Worm (Caenorhabditis elegans) whole organism, young adult: ENCODE data around the gene sdf-9.

Source experiments
- B0035.1 ChIP-seq: sonication (generic microtip); optimal IDR thresholded peaks from 2 replicates; lab custom pipeline; 2016; ENCODE audit warnings: missing genetic modification characterization, mild to moderate bottlenecking, missing compliant biosample characterization, missing genotype, missing genetic modification reagents
- aptf-3 ChIP-seq: fragments of 200-800 bp; sonication (Bioruptor generic); IDR thresholded peaks from 2 replicates; pipeline ENCODE4 v1.3.6; 2022; ENCODE audit warnings: missing genetic modification characterization, missing compliant biosample characterization
- atf-7 ChIP-seq: sonication (generic microtip); optimal IDR thresholded peaks from 2 replicates; lab custom pipeline; 2017; ENCODE audit warnings: mild to moderate bottlenecking, missing genetic modification characterization, missing compliant biosample characterization
- cebp-1 ChIP-seq, 2 experiments: fragments of 200-800 bp in 1 of 2; sonication (Bioruptor generic) in 1 of 2; sonication (generic microtip) in 1 of 2; IDR thresholded peaks in 1 of 2; optimal IDR thresholded peaks in 1 of 2; 2 replicates each; pipeline versions ENCODE4 v1.3.6 to Lab custom; 2017 to 2022; ENCODE audit warnings: missing compliant biosample characterization in 2 of 2, missing genetic modification characterization in 2 of 2, mild to moderate bottlenecking in 1 of 2, missing genetic modification reagents in 1 of 2, moderate library complexity in 1 of 2
- hrde-1 ChIP-seq: sonication (generic microtip); optimal IDR thresholded peaks from 2 replicates; lab custom pipeline; 2016; ENCODE audit warnings: missing genetic modification characterization, mild to moderate bottlenecking, missing compliant biosample characterization, moderate library complexity, missing genotype, missing genetic modification reagents, borderline replicate concordance
- lsl-1 ChIP-seq: fragments of 200-800 bp; sonication (Bioruptor generic); optimal IDR thresholded peaks from 2 replicates; lab custom pipeline; 2018; ENCODE audit warnings: mild to moderate bottlenecking, missing genetic modification characterization, moderate library complexity, missing compliant biosample characterization
- sdz-38 ChIP-seq: sonication (generic microtip); optimal IDR thresholded peaks from 2 replicates; lab custom pipeline; 2016; ENCODE audit warnings: missing genotype, missing genetic modification characterization, missing compliant biosample characterization
- sea-2 ChIP-seq: fragments of 200-800 bp; sonication (Bioruptor generic); IDR thresholded peaks from 2 replicates; pipeline ENCODE4 v1.3.6; 2022; ENCODE audit warnings: missing genetic modification characterization, missing compliant biosample characterization
- unc-62 ChIP-seq: fragments of 150-350 bp; optimal IDR thresholded peaks from 2 replicates; lab custom pipeline; 2014; ENCODE audit warnings: missing biosample characterization, missing genetic modification reagents, missing genetic modification characterization
- zfh-2 ChIP-seq: fragments of 200-800 bp; sonication (Bioruptor generic); conservative IDR thresholded peaks from 2 replicates; pipeline ENCODE4 v1.3.6; 2022; ENCODE audit warnings: missing genetic modification reagents, missing genetic modification characterization, missing compliant biosample characterization

ce11 chrV:20830409-20830808, 32.4 kb downstream of the sdf-9 start:
- TF ChIP-seq B0035.1 (tag; lab: Kevin White, UChicago) (no peak), sdz-38 (no peak), unc-62 (no peak), sea-2 (GFP tag; lab: Robert Waterston, UW) (no peak), atf-7 (tag; lab: Kevin White, UChicago) (no peak), zfh-2 (GFP tag; lab: Robert Waterston, UW) (no peak), aptf-3 (GFP tag; lab: Robert Waterston, UW) (no peak), hrde-1 (tag; lab: Kevin White, UChicago) (no peak), lsl-1 (GFP tag; lab: Kevin White, UChicago) (no peak), cebp-1 (GFP tag; IDR thresholded peaks at IDR 0.05; lab: Robert Waterston, UW) (no peak), cebp-1 (tag; optimal IDR thresholded peaks at IDR 0.05; lab: Kevin White, UChicago) (no peak)
